Worm (Caenorhabditis elegans) whole organism, L3 larva: ENCODE data around the gene dpff-1.

ENCODE experiments used
- aly-2 ChIP-seq: fragments of 150-350 bp; optimal IDR thresholded peaks from 2 replicates; lab custom pipeline; 2014; ENCODE audit warnings: missing biosample characterization, missing genetic modification characterization
- ama-1 ChIP-seq: fragments of 150-350 bp; optimal IDR thresholded peaks from 2 replicates; lab custom pipeline; 2018
- ceh-82 ChIP-seq: fragments of 150-350 bp; optimal IDR thresholded peaks from 2 replicates; lab custom pipeline; 2014; ENCODE audit warnings: missing biosample characterization, missing genetic modification characterization
- egl-27 ChIP-seq: sonication (generic microtip); optimal IDR thresholded peaks from 4 replicates; lab custom pipeline; 2017; ENCODE audit warnings: missing biosample characterization, missing genetic modification reagents, missing genetic modification characterization
- nfya-1 ChIP-seq: sonication (generic microtip); optimal IDR thresholded peaks from 2 replicates; lab custom pipeline; 2017; ENCODE audit warnings: missing genetic modification characterization, mild to moderate bottlenecking, missing compliant biosample characterization, antibody characterized with exemption, moderate library complexity; ENCODE audit not compliant: insufficient read depth
- nhr-11 ChIP-seq: fragments of 150-350 bp; optimal IDR thresholded peaks from 2 replicates; lab custom pipeline; 2014; ENCODE audit warnings: missing biosample characterization, missing genetic modification characterization
- nhr-12 ChIP-seq: fragments of 150-350 bp; optimal IDR thresholded peaks from 2 replicates; lab custom pipeline; 2014; ENCODE audit warnings: missing biosample characterization, missing genetic modification characterization
- nhr-237 ChIP-seq: fragments of 150-350 bp; optimal IDR thresholded peaks from 2 replicates; lab custom pipeline; 2014; ENCODE audit warnings: missing biosample characterization, missing genetic modification characterization
- nhr-76 ChIP-seq: fragments of 150-350 bp; sonication (generic microtip); optimal IDR thresholded peaks from 5 replicates; lab custom pipeline; 2014; ENCODE audit warnings: missing biosample characterization, missing genetic modification characterization
- snpc-4 ChIP-seq: fragments of 150-350 bp; optimal IDR thresholded peaks from 2 replicates; lab custom pipeline; 2014; ENCODE audit warnings: missing biosample characterization, missing genetic modification characterization

- TF ChIP-seq snpc-4 (tag; lab: Kevin White, UChicago) (no peak), nfya-1 (tag; lab: Kevin White, UChicago) (no peak), ceh-82 (tag; lab: Kevin White, UChicago) (no peak), nhr-76 (peak; percentile 5), ama-1 (lab: Kevin White, UChicago) (peak; percentile 96), aly-2 (tag; lab: Kevin White, UChicago) (no peak), nhr-12 (tag; lab: Kevin White, UChicago) (no peak), egl-27 (tag; lab: Kevin White, UChicago) (no peak), nhr-237 (tag; lab: Kevin White, UChicago) (no peak), nhr-11 (tag; lab: Kevin White, UChicago) (no peak)
Observed at ce11 chrIII:5874263-5874662, 31.9 kb downstream of the dpff-1 start.
